Fruit fly (Drosophila melanogaster) whole organism, prepupa: Measurements from ENCODE around the gene CG3473.

Source experiments
- CG11762 ChIP-seq: fragments of 200-800 bp; sonication (Bioruptor generic); optimal IDR thresholded peaks from 3 replicates; lab custom pipeline; 2016; ENCODE audit warnings: missing biosample characterization, missing genetic modification characterization; ENCODE audit not compliant: insufficient read depth
- CG15336 ChIP-seq: fragments of 200-800 bp; sonication (Bioruptor generic); IDR thresholded peaks from 2 replicates; pipeline ENCODE4 v1.3.6; 2022; ENCODE audit warnings: missing biosample characterization, missing genetic modification characterization
- CG16779 ChIP-seq: fragments of 200-800 bp; sonication (Bioruptor generic); optimal IDR thresholded peaks from 3 replicates; lab custom pipeline; 2017; ENCODE audit warnings: missing biosample characterization, mild to moderate bottlenecking, missing genetic modification characterization
- CG31627 ChIP-seq: fragments of 200-800 bp; sonication (Bioruptor generic); optimal IDR thresholded peaks from 3 replicates; lab custom pipeline; 2016; ENCODE audit warnings: missing biosample characterization, missing genetic modification characterization
- CG34406 ChIP-seq: fragments of 200-800 bp; sonication (Bioruptor generic); optimal IDR thresholded peaks from 3 replicates; lab custom pipeline; 2016; ENCODE audit warnings: missing biosample characterization, missing genetic modification characterization
- Eip93F ChIP-seq: fragments of 200-800 bp; sonication (Bioruptor generic); optimal IDR thresholded peaks from 2 replicates; lab custom pipeline; 2016; ENCODE audit warnings: missing biosample characterization, mild to moderate bottlenecking, missing genetic modification characterization
- Hr39 ChIP-seq: fragments of 200-800 bp; sonication (Bioruptor generic); optimal IDR thresholded peaks from 2 replicates; lab custom pipeline; 2016; ENCODE audit warnings: missing biosample characterization, missing genetic modification characterization
- Smox ChIP-seq: fragments of 200-800 bp; sonication (Bioruptor generic); optimal IDR thresholded peaks from 3 replicates; lab custom pipeline; 2016; ENCODE audit warnings: missing biosample characterization, missing genetic modification characterization
- acj6 ChIP-seq: fragments of 200-800 bp; sonication (Bioruptor generic); optimal IDR thresholded peaks from 3 replicates; lab custom pipeline; 2016; ENCODE audit warnings: missing biosample characterization, missing genetic modification characterization
- eg ChIP-seq: fragments of 200-800 bp; sonication (Bioruptor generic); IDR thresholded peaks from 3 replicates; pipeline ENCODE4 v1.3.6; 2022; ENCODE audit warnings: missing biosample characterization, missing genetic modification characterization
- lz ChIP-seq: fragments of 200-800 bp; sonication (Bioruptor generic); optimal IDR thresholded peaks from 3 replicates; lab custom pipeline; 2016; ENCODE audit warnings: missing biosample characterization, missing genetic modification characterization
- pdm3 ChIP-seq: fragments of 200-800 bp; sonication (Bioruptor generic); optimal IDR thresholded peaks from 3 replicates; lab custom pipeline; 2016; ENCODE audit warnings: missing biosample characterization, missing genetic modification characterization
- topi ChIP-seq: fragments of 200-800 bp; sonication (Bioruptor generic); optimal IDR thresholded peaks from 3 replicates; lab custom pipeline; 2016; ENCODE audit warnings: missing biosample characterization, missing genetic modification characterization

CG3473 gene

dm6 chr2L:14515222-14516044 lies 48.1 kb downstream of the CG3473 start (continued):
- TF ChIP-seq acj6 (GFP tag; lab: Kevin White, UChicago) (peak; percentile 75), topi (GFP tag; lab: Kevin White, UChicago) (peak; percentile 25), pdm3 (peak; percentile 58), eg (GFP tag; lab: Robert Waterston, UW) (peak; percentile 86), Smox (GFP tag; lab: Kevin White, UChicago) (peak; percentile 24), CG11762 (GFP tag; lab: Kevin White, UChicago) (peak; percentile 81), Eip93F (GFP tag; lab: Kevin White, UChicago) (no peak), CG16779 (tag; lab: Kevin White, UChicago) (peak; percentile 69), CG15336 (GFP tag; lab: Robert Waterston, UW) (peak; percentile 85), CG34406 (GFP tag; lab: Kevin White, UChicago) (peak; percentile 80), lz (GFP tag; lab: Kevin White, UChicago) (peak; percentile 26), CG31627 (no peak), Hr39 (GFP tag; lab: Kevin White, UChicago) (peak; percentile 15)
